Worm (Caenorhabditis elegans) whole organism, L2 larva: Measurements from ENCODE around the gene mfsd-12.

Source experiments
- R02D3.7 ChIP-seq: fragments of 150-350 bp; optimal IDR thresholded peaks from 2 replicates; lab custom pipeline; 2014; ENCODE audit warnings: missing biosample characterization, missing genetic modification characterization
- Y55F3AM.14 ChIP-seq: fragments of 200-800 bp; sonication (Bioruptor generic); optimal IDR thresholded peaks from 2 replicates; lab custom pipeline; 2018; ENCODE audit warnings: mild to moderate bottlenecking, missing genetic modification characterization, missing compliant biosample characterization
- ZK546.5 ChIP-seq: sonication (generic microtip); optimal IDR thresholded peaks from 2 replicates; lab custom pipeline; 2017; ENCODE audit warnings: missing biosample characterization, missing genetic modification characterization
- alr-1 ChIP-seq: fragments of 150-350 bp; optimal IDR thresholded peaks from 2 replicates; lab custom pipeline; 2014; ENCODE audit warnings: missing biosample characterization, missing genetic modification characterization
- aly-2 ChIP-seq: fragments of 150-350 bp; optimal IDR thresholded peaks from 2 replicates; lab custom pipeline; 2014; ENCODE audit warnings: missing biosample characterization, missing genetic modification characterization
- blmp-1 ChIP-seq: sonication (generic microtip); optimal IDR thresholded peaks from 2 replicates; lab custom pipeline; 2017; ENCODE audit warnings: missing genetic modification characterization, mild to moderate bottlenecking, missing compliant biosample characterization, antibody characterized with exemption, moderate library complexity; ENCODE audit not compliant: insufficient read depth
- ceh-82 ChIP-seq: fragments of 150-350 bp; optimal IDR thresholded peaks from 2 replicates; lab custom pipeline; 2014; ENCODE audit warnings: missing biosample characterization, missing genetic modification characterization
- crh-2 ChIP-seq: sonication (generic microtip); optimal IDR thresholded peaks from 2 replicates; lab custom pipeline; 2017; ENCODE audit warnings: missing biosample characterization, missing genetic modification characterization
- dmd-4 ChIP-seq: sonication (generic microtip); optimal IDR thresholded peaks from 2 replicates; lab custom pipeline; 2017; ENCODE audit warnings: missing biosample characterization, missing genetic modification characterization
- egl-27 ChIP-seq: sonication (generic microtip); optimal IDR thresholded peaks from 3 replicates; lab custom pipeline; 2017; ENCODE audit warnings: missing biosample characterization, missing genetic modification reagents, missing genetic modification characterization
- elt-1 ChIP-seq: fragments of 150-350 bp; optimal IDR thresholded peaks from 2 replicates; lab custom pipeline; 2014; ENCODE audit warnings: missing biosample characterization, missing genetic modification characterization
- elt-3 ChIP-seq: sonication (generic microtip); optimal IDR thresholded peaks from 2 replicates; lab custom pipeline; 2017; ENCODE audit warnings: missing biosample characterization, missing genetic modification characterization
- fos-1 ChIP-seq: fragments of 150-350 bp; optimal IDR thresholded peaks from 2 replicates; lab custom pipeline; 2014; ENCODE audit warnings: missing biosample characterization, missing genetic modification characterization
- gmeb-1 ChIP-seq: fragments of 150-350 bp; optimal IDR thresholded peaks from 2 replicates; lab custom pipeline; 2014; ENCODE audit warnings: missing biosample characterization, missing genetic modification characterization
- lin-11 ChIP-seq: fragments of 150-350 bp; sonication (generic microtip); optimal IDR thresholded peaks from 2 replicates; lab custom pipeline; 2014; ENCODE audit warnings: missing biosample characterization, missing genetic modification characterization, inconsistent platforms, mixed read lengths
- lin-13 ChIP-seq: fragments of 150-350 bp; optimal IDR thresholded peaks from 2 replicates; lab custom pipeline; 2014; ENCODE audit warnings: missing biosample characterization, missing genetic modification reagents, missing genetic modification characterization
- lin-39 ChIP-seq: fragments of 150-350 bp; optimal IDR thresholded peaks from 2 replicates; lab custom pipeline; 2014; ENCODE audit warnings: missing biosample characterization, missing genetic modification reagents, missing genetic modification characterization
- lsy-2 ChIP-seq, 2 experiments: fragments of 150-350 bp in 1 of 2; sonication (generic microtip) in 1 of 2; optimal IDR thresholded peaks; 2 replicates each; lab custom pipeline; 2014 to 2017; ENCODE audit warnings: missing biosample characterization in 2 of 2, missing genetic modification characterization in 2 of 2
- mbf-1 ChIP-seq: sonication (generic microtip); optimal IDR thresholded peaks from 2 replicates; lab custom pipeline; 2017; ENCODE audit warnings: missing biosample characterization, missing genetic modification characterization
- mdl-1 ChIP-seq, 2 experiments: fragments of 150-350 bp in 1 of 2; sonication (generic microtip) in 1 of 2; optimal IDR thresholded peaks; 2 replicates each; lab custom pipeline; 2017; ENCODE audit warnings: missing biosample characterization in 2 of 2, missing genetic modification characterization in 2 of 2
- nhr-11 ChIP-seq: fragments of 150-350 bp; optimal IDR thresholded peaks from 2 replicates; lab custom pipeline; 2014; ENCODE audit warnings: missing biosample characterization, missing genetic modification characterization
- nhr-12 ChIP-seq: fragments of 150-350 bp; optimal IDR thresholded peaks from 2 replicates; lab custom pipeline; 2014; ENCODE audit warnings: missing biosample characterization, missing genetic modification characterization
- nhr-129 ChIP-seq: fragments of 150-350 bp; optimal IDR thresholded peaks from 2 replicates; lab custom pipeline; 2014; ENCODE audit warnings: missing biosample characterization, missing genetic modification characterization
- nhr-21 ChIP-seq: fragments of 150-350 bp; optimal IDR thresholded peaks from 2 replicates; lab custom pipeline; 2014; ENCODE audit warnings: missing biosample characterization, missing genetic modification characterization
- nhr-25 ChIP-seq: fragments of 150-350 bp; sonication (generic microtip); optimal IDR thresholded peaks from 3 replicates; lab custom pipeline; 2014; ENCODE audit warnings: missing biosample characterization, missing genetic modification characterization
- nhr-77 ChIP-seq: fragments of 150-350 bp; optimal IDR thresholded peaks from 2 replicates; lab custom pipeline; 2014; ENCODE audit warnings: missing biosample characterization, missing genetic modification characterization
- peb-1 ChIP-seq: fragments of 150-350 bp; optimal IDR thresholded peaks from 2 replicates; lab custom pipeline; 2014; ENCODE audit warnings: missing biosample characterization, missing genetic modification characterization
- sem-4 ChIP-seq: fragments of 150-350 bp; optimal IDR thresholded peaks from 2 replicates; lab custom pipeline; 2014; ENCODE audit warnings: missing biosample characterization, missing genetic modification reagents, missing genetic modification characterization
- skn-1 ChIP-seq: sonication (generic microtip); optimal IDR thresholded peaks from 2 replicates; lab custom pipeline; 2017; ENCODE audit warnings: missing biosample characterization, missing genetic modification characterization
- sma-3 ChIP-seq: sonication (generic microtip); optimal IDR thresholded peaks from 2 replicates; lab custom pipeline; 2016; ENCODE audit warnings: missing genetic modification reagents, missing genetic modification characterization, missing compliant biosample characterization
- sma-9 ChIP-seq, 2 experiments: fragments of 150-350 bp in 1 of 2; sonication (generic microtip) in 1 of 2; optimal IDR thresholded peaks; 2 replicates each; lab custom pipeline; 2014 to 2016; ENCODE audit warnings: missing genetic modification characterization in 2 of 2, mild to moderate bottlenecking in 1 of 2, missing biosample characterization in 1 of 2, missing compliant biosample characterization in 1 of 2, missing genetic modification reagents in 1 of 2, moderate library complexity in 1 of 2
- unc-39 ChIP-seq: fragments of 150-350 bp; optimal IDR thresholded peaks from 2 replicates; lab custom pipeline; 2014; ENCODE audit warnings: missing biosample characterization, missing genetic modification characterization
- zag-1 ChIP-seq: fragments of 150-350 bp; optimal IDR thresholded peaks from 2 replicates; lab custom pipeline; 2014; ENCODE audit warnings: missing biosample characterization, missing genetic modification characterization
- ztf-11 ChIP-seq: sonication (generic microtip); optimal IDR thresholded peaks from 2 replicates; lab custom pipeline; 2017; ENCODE audit warnings: missing biosample characterization, missing genetic modification characterization
- ztf-4 ChIP-seq: fragments of 150-350 bp; optimal IDR thresholded peaks from 2 replicates; lab custom pipeline; 2014; ENCODE audit warnings: missing biosample characterization, missing genetic modification characterization

mfsd-12 gene

DNA sequence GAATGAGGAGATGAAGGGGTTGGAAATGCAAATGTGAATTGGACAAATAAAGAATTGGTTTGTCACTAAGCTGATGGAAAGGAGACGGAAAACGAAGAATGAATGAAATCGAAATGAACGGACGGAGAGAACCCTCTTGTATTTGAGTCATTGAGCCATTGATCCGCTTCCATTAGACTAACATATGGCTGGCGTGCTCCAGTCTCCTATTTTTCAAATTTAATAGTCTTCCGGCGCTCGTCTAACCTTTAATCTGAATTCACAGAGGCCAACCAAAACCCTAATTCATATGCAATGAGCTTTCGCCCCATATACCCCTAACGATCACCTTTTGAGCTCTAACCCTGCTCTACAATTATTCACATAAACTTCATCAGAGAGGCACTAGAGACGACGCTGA is 45.9 kb upstream of the mfsd-12 start, which contains the start of gene C46C11.3:
TSS of gene C46C11.3 (plus strand) at position 301 of the 400 bp plus-strand sequence.
- TF ChIP-seq dmd-4 (tag; lab: Kevin White, UChicago) (no peak), elt-1 (tag; lab: Kevin White, UChicago) (no peak), lin-11 (tag; lab: Kevin White, UChicago) (no peak), sma-3 (GFP tag; lab: Kevin White, UChicago) (no peak), R02D3.7 (tag; lab: Kevin White, UChicago) (no peak), nhr-25 (tag; lab: Kevin White, UChicago) (no peak), Y55F3AM.14 (no peak), egl-27 (tag; lab: Kevin White, UChicago) (no peak), blmp-1 (tag; lab: Kevin White, UChicago) (no peak), ztf-11 (no peak), nhr-129 (tag; lab: Kevin White, UChicago) (no peak), lsy-2 (tag; optimal IDR thresholded peaks at IDR 0.05; lab: Kevin White, UChicago) (no peak), ztf-4 (tag; lab: Kevin White, UChicago) (no peak)

ce11 chrX:4623707-4624106 is 44.2 kb upstream of the mfsd-12 start:
- TF ChIP-seq elt-3 (tag; lab: Kevin White, UChicago) (no peak), alr-1 (tag; lab: Kevin White, UChicago) (no peak), dmd-4 (tag; lab: Kevin White, UChicago) (no peak), Y55F3AM.14 (no peak), peb-1 (tag; lab: Kevin White, UChicago) (no peak), nhr-77 (no peak), fos-1 (no peak), lin-13 (GFP tag; lab: Kevin White, UChicago) (no peak), gmeb-1 (tag; lab: Kevin White, UChicago) (no peak), sma-9 (GFP tag; optimal IDR thresholded peaks at IDR 0.05; lab: Kevin White, UChicago) (no peak), sma-9 (tag; optimal IDR thresholded peaks at IDR 0.05; lab: Kevin White, UChicago) (no peak), sem-4 (tag; lab: Kevin White, UChicago) (no peak), zag-1 (tag; lab: Kevin White, UChicago) (no peak), unc-39 (tag; lab: Kevin White, UChicago) (no peak), blmp-1 (tag; lab: Kevin White, UChicago) (no peak), elt-1 (tag; lab: Kevin White, UChicago) (no peak)

- TF ChIP-seq lin-39 (tag; lab: Kevin White, UChicago), result no peak
- no peak for TF ChIP-seq nhr-11
- TF ChIP-seq lin-11 (tag; lab: Kevin White, UChicago), result no peak
- no peak for TF ChIP-seq sma-3 (GFP tag; lab: Kevin White, UChicago)
- no peak for TF ChIP-seq skn-1 (tag; lab: Kevin White, UChicago)
- TF ChIP-seq blmp-1 (tag; lab: Kevin White, UChicago), result no peak
- TF ChIP-seq nhr-12, result no peak
- TF ChIP-seq mbf-1 (tag; lab: Kevin White, UChicago), result no peak
- no peak for TF ChIP-seq egl-27 (tag; lab: Kevin White, UChicago)
Observed at ce11 chrX:4625080-4625479, 42.8 kb upstream of the mfsd-12 start.

DNA sequence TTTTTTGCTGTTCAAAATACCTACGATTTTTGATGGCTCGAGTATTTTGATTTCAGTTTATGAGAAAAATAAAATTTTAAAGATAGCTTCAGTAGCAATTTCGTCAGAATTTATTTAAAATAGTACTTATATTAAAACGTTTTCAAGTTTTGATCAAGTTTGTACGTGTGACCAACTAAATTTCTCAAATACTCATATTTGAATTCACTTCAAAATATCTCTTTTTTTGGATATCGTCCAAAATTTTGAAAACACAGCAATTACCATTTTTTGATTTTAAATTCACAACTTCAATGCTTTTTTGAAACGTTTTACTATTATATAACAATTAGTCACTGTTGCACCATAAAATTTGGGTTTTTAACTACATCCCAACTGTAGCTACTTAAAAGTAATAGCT is 41.0 kb upstream of the mfsd-12 start:
- TF ChIP-seq skn-1 (tag; lab: Kevin White, UChicago) (no peak), nhr-21 (tag; lab: Kevin White, UChicago) (no peak), nhr-77 (no peak), ztf-11 (no peak), mbf-1 (tag; lab: Kevin White, UChicago) (no peak), ceh-82 (tag; lab: Kevin White, UChicago) (no peak), nhr-129 (tag; lab: Kevin White, UChicago) (no peak), mdl-1 (tag; optimal IDR thresholded peaks at IDR 0.05; lab: Kevin White, UChicago) (no peak), fos-1 (no peak), elt-3 (tag; lab: Kevin White, UChicago) (no peak), lin-11 (tag; lab: Kevin White, UChicago) (no peak), crh-2 (tag; lab: Kevin White, UChicago) (no peak)

DNA sequence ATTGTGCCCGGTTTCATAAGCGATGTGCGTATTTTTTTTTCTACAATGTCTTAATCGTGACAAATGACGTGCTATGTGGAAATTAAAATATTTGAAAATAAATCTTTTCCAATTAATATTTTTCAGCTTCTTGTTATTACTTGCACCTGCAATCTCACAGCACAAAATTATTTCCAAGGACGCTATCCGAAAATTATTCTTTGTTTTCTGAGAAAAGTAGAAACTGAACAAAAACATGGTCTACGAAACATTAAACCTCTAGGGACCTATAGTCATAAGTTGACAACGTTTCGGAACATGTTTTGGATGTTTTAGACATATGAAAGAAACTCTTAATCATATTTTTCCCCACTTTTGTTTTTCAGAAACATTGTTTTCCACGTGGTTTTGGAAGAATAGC is 39.5 kb upstream of the mfsd-12 start:
- TF ChIP-seq ceh-82 (tag; lab: Kevin White, UChicago), result no peak
- TF ChIP-seq nhr-129 (tag; lab: Kevin White, UChicago), result no peak
- TF ChIP-seq nhr-77, result no peak
- no peak for TF ChIP-seq aly-2 (tag; lab: Kevin White, UChicago)
- no peak for TF ChIP-seq dmd-4 (tag; lab: Kevin White, UChicago)
- TF ChIP-seq ZK546.5, result no peak
- TF ChIP-seq elt-3 (tag; lab: Kevin White, UChicago), result no peak
- TF ChIP-seq, all 48 proteins: peak for 0
